Worm (Caenorhabditis elegans) whole organism, young adult: ENCODE data around the gene dsl-4.

Experiments
- B0019.2 ChIP-seq: fragments of 200-800 bp; sonication (Bioruptor generic); conservative IDR thresholded peaks from 2 replicates; pipeline ENCODE4 v1.3.6; 2022; ENCODE audit warnings: missing genetic modification reagents, missing genetic modification characterization, missing compliant biosample characterization
- B0261.1 ChIP-seq: sonication (generic microtip); optimal IDR thresholded peaks from 2 replicates; lab custom pipeline; 2016; ENCODE audit warnings: mild to moderate bottlenecking, missing genetic modification characterization, moderate library complexity, missing compliant biosample characterization
- B0336.3 ChIP-seq: fragments of 200-800 bp; sonication (Bioruptor generic); IDR thresholded peaks from 2 replicates; pipeline ENCODE4 v1.3.6; 2022; ENCODE audit warnings: missing genetic modification characterization, missing compliant biosample characterization
- F10E7.11 ChIP-seq: sonication (generic microtip); optimal IDR thresholded peaks from 2 replicates; lab custom pipeline; 2017; ENCODE audit warnings: mild to moderate bottlenecking, missing genetic modification characterization, moderate library complexity, missing compliant biosample characterization
- F33H1.4 ChIP-seq: fragments of 200-800 bp; sonication (Bioruptor generic); IDR thresholded peaks from 2 replicates; pipeline ENCODE4 v1.3.6; 2022; ENCODE audit warnings: missing genetic modification reagents, missing genetic modification characterization, missing compliant biosample characterization
- F37B4.10 ChIP-seq: fragments of 200-800 bp; sonication (Bioruptor generic); IDR thresholded peaks from 2 replicates; pipeline ENCODE4 v1.3.6; 2022; ENCODE audit warnings: missing genetic modification characterization, missing compliant biosample characterization
- F55B11.4 ChIP-seq: sonication (generic microtip); optimal IDR thresholded peaks from 2 replicates; lab custom pipeline; 2016; ENCODE audit warnings: missing compliant biosample characterization, missing genetic modification characterization, borderline replicate concordance; ENCODE audit not compliant: insufficient read depth
- K11D2.4 ChIP-seq: fragments of 200-800 bp; sonication (Bioruptor generic); IDR thresholded peaks from 2 replicates; pipeline ENCODE4 v1.3.6; 2022; ENCODE audit warnings: missing genetic modification reagents, missing genetic modification characterization, missing compliant biosample characterization
- T26A5.8 ChIP-seq: sonication (generic microtip); optimal IDR thresholded peaks from 2 replicates; lab custom pipeline; 2016; ENCODE audit warnings: missing genetic modification characterization, missing compliant biosample characterization
- Y53G8AR.9 ChIP-seq: fragments of 200-800 bp; sonication (Bioruptor generic); conservative IDR thresholded peaks from 2 replicates; pipeline ENCODE4 v1.3.6; 2022; ENCODE audit warnings: missing genetic modification reagents, missing genetic modification characterization, missing compliant biosample characterization
- Y67H2A.10 ChIP-seq: fragments of 200-800 bp; sonication (Bioruptor generic); conservative IDR thresholded peaks from 2 replicates; pipeline ENCODE4 v1.3.6; 2022; ENCODE audit warnings: missing genetic modification reagents, missing genetic modification characterization, missing compliant biosample characterization
- Y79H2A.3 ChIP-seq: fragments of 200-800 bp; sonication (Bioruptor generic); conservative IDR thresholded peaks from 2 replicates; pipeline ENCODE4 v1.3.6; 2022; ENCODE audit warnings: missing genetic modification reagents, missing genetic modification characterization, missing compliant biosample characterization
- atf-7 ChIP-seq: sonication (generic microtip); optimal IDR thresholded peaks from 2 replicates; lab custom pipeline; 2017; ENCODE audit warnings: mild to moderate bottlenecking, missing genetic modification characterization, missing compliant biosample characterization
- attf-6 ChIP-seq: fragments of 200-800 bp; sonication (Bioruptor generic); IDR thresholded peaks from 2 replicates; pipeline ENCODE4 v1.3.6; 2022; ENCODE audit warnings: missing genetic modification reagents, missing genetic modification characterization, missing compliant biosample characterization
- ceh-100 ChIP-seq: fragments of 200-800 bp; sonication (Bioruptor generic); IDR thresholded peaks from 2 replicates; pipeline ENCODE4 v1.3.6; 2022; ENCODE audit warnings: missing genetic modification reagents, missing genetic modification characterization, missing compliant biosample characterization
- die-1 ChIP-seq: sonication (generic microtip); optimal IDR thresholded peaks from 2 replicates; lab custom pipeline; 2016; ENCODE audit warnings: missing genotype, mild to moderate bottlenecking, missing genetic modification characterization, missing compliant biosample characterization
- dpl-1 ChIP-seq: fragments of 150-350 bp; optimal IDR thresholded peaks from 2 replicates; lab custom pipeline; 2014; ENCODE audit warnings: missing biosample characterization, missing genetic modification reagents, missing genetic modification characterization
- egl-44 ChIP-seq: fragments of 200-800 bp; sonication (Bioruptor generic); IDR thresholded peaks from 2 replicates; pipeline ENCODE4 v1.3.6; 2022; ENCODE audit warnings: missing genetic modification reagents, missing genetic modification characterization, missing compliant biosample characterization
- ekl-4 ChIP-seq: fragments of 200-800 bp; sonication (Bioruptor generic); IDR thresholded peaks from 2 replicates; pipeline ENCODE4 v1.3.6; 2022; ENCODE audit warnings: missing genetic modification reagents, missing genetic modification characterization, missing compliant biosample characterization
- hmg-1.2 ChIP-seq: fragments of 200-800 bp; sonication (Bioruptor generic); IDR thresholded peaks from 2 replicates; pipeline ENCODE4 v1.3.6; 2022; ENCODE audit warnings: missing genetic modification reagents, missing genetic modification characterization, missing compliant biosample characterization
- hrde-1 ChIP-seq: sonication (generic microtip); optimal IDR thresholded peaks from 2 replicates; lab custom pipeline; 2016; ENCODE audit warnings: missing genetic modification characterization, mild to moderate bottlenecking, missing compliant biosample characterization, moderate library complexity, missing genotype, missing genetic modification reagents, borderline replicate concordance
- let-526 ChIP-seq: fragments of 200-800 bp; sonication (Bioruptor generic); IDR thresholded peaks from 2 replicates; pipeline ENCODE4 v1.3.6; 2022; ENCODE audit warnings: missing genetic modification reagents, missing genetic modification characterization, missing compliant biosample characterization
- let-607 ChIP-seq, 2 experiments: fragments of 200-800 bp in 1 of 2; sonication (Bioruptor generic) in 1 of 2; sonication (generic microtip) in 1 of 2; optimal IDR thresholded peaks; 2 replicates each; lab custom pipeline; 2016 to 2018; ENCODE audit warnings: mild to moderate bottlenecking in 2 of 2, missing compliant biosample characterization in 2 of 2, missing genetic modification characterization in 2 of 2, moderate library complexity in 2 of 2, missing genotype in 1 of 2
- lin-26 ChIP-seq: fragments of 200-800 bp; sonication (Bioruptor generic); IDR thresholded peaks from 2 replicates; pipeline ENCODE4 v1.3.6; 2022; ENCODE audit warnings: missing genetic modification reagents, missing genetic modification characterization, missing compliant biosample characterization
- madf-10 ChIP-seq: sonication (generic microtip); optimal IDR thresholded peaks from 2 replicates; lab custom pipeline; 2016; ENCODE audit warnings: mild to moderate bottlenecking, missing genetic modification characterization, missing compliant biosample characterization
- mcd-1 ChIP-seq: fragments of 200-800 bp; sonication (Bioruptor generic); IDR thresholded peaks from 2 replicates; pipeline ENCODE4 v1.3.6; 2022; ENCODE audit warnings: missing genetic modification reagents, missing genetic modification characterization, missing compliant biosample characterization
- nhr-80 ChIP-seq: sonication (generic microtip); optimal IDR thresholded peaks from 2 replicates; lab custom pipeline; 2016; ENCODE audit warnings: missing genetic modification characterization, missing compliant biosample characterization
- nhr-90 ChIP-seq: sonication (generic microtip); optimal IDR thresholded peaks from 2 replicates; lab custom pipeline; 2016; ENCODE audit warnings: missing genotype, mild to moderate bottlenecking, missing genetic modification characterization, missing compliant biosample characterization
- rpc-1 ChIP-seq, 2 experiments: fragments of 150-350 bp in 1 of 2; sonication (generic microtip) in 1 of 2; optimal IDR thresholded peaks; 2 replicates each; lab custom pipeline; 2014 to 2018; ENCODE audit warnings: missing biosample characterization in 1 of 2, missing genetic modification characterization in 1 of 2, missing genetic modification reagents in 1 of 2, missing genotype in 1 of 2
- sea-2 ChIP-seq: fragments of 200-800 bp; sonication (Bioruptor generic); IDR thresholded peaks from 2 replicates; pipeline ENCODE4 v1.3.6; 2022; ENCODE audit warnings: missing genetic modification characterization, missing compliant biosample characterization
- snpc-4 ChIP-seq, 5 experiments: fragments of 150-350 bp in 1 of 5; sonication (generic microtip) in 4 of 5; optimal IDR thresholded peaks; 2 replicates each; lab custom pipeline; 2014 to 2018; ENCODE audit warnings: missing genetic modification characterization in 5 of 5, missing biosample characterization in 3 of 5, antibody characterized with exemption in 2 of 5, mild to moderate bottlenecking in 2 of 5, missing compliant biosample characterization in 2 of 5, missing genotype in 2 of 5, moderate library complexity in 2 of 5, missing genetic modification reagents in 1 of 5
- tbp1 ChIP-seq: fragments of 200-800 bp; sonication (Bioruptor generic); optimal IDR thresholded peaks from 2 replicates; lab custom pipeline; 2018; ENCODE audit warnings: mild to moderate bottlenecking, missing genetic modification characterization, missing compliant biosample characterization
- tlf-1 ChIP-seq: fragments of 200-800 bp; sonication (Bioruptor generic); optimal IDR thresholded peaks from 2 replicates; lab custom pipeline; 2018; ENCODE audit warnings: mild to moderate bottlenecking, missing genetic modification characterization, missing compliant biosample characterization
- unc-130 ChIP-seq: sonication (generic microtip); optimal IDR thresholded peaks from 2 replicates; lab custom pipeline; 2016; ENCODE audit warnings: missing genetic modification reagents, missing genetic modification characterization, missing compliant biosample characterization
- zfh-2 ChIP-seq: fragments of 200-800 bp; sonication (Bioruptor generic); conservative IDR thresholded peaks from 2 replicates; pipeline ENCODE4 v1.3.6; 2022; ENCODE audit warnings: missing genetic modification reagents, missing genetic modification characterization, missing compliant biosample characterization
- ztf-18 ChIP-seq: sonication (generic microtip); optimal IDR thresholded peaks from 2 replicates; lab custom pipeline; 2016; ENCODE audit warnings: missing genotype, mild to moderate bottlenecking, missing genetic modification characterization, missing compliant biosample characterization

Gene dsl-4

ce11 chrX:14115480-14116161, 25.4 kb downstream of the dsl-4 start, which contains the start of gene F28H6.7 (continued):
- TF ChIP-seq ekl-4 (no peak), F37B4.10 (GFP tag; lab: Robert Waterston, UW) (no peak), ceh-100 (GFP tag; lab: Robert Waterston, UW) (no peak), rpc-1 (optimal IDR thresholded peaks at IDR 0.05; lab: Kevin White, UChicago) (peak; percentile 84), rpc-1 (tag; optimal IDR thresholded peaks at IDR 0.05; lab: Kevin White, UChicago) (peak; percentile 85), Y67H2A.10 (no peak), zfh-2 (no peak), madf-10 (tag; lab: Kevin White, UChicago) (peak; percentile 50), let-607 (tag; optimal IDR thresholded peaks at IDR 0.05; lab: Kevin White, UChicago) (peak in 1 of 2 experiments; percentile 45), B0261.1 (tag; lab: Kevin White, UChicago) (peak; percentile 88), mcd-1 (no peak; the same call in 1 of the 2 replicates), attf-6 (GFP tag; lab: Robert Waterston, UW) (0 out of 2 replicates have a peak, but pooled peaks have one; percentile 45), tlf-1 (no peak), B0336.3 (GFP tag; lab: Robert Waterston, UW) (no peak), ztf-18 (tag; lab: Kevin White, UChicago) (peak; percentile 51), F10E7.11 (tag; lab: Kevin White, UChicago) (no peak), dpl-1 (GFP tag; lab: Kevin White, UChicago) (no peak), unc-130 (GFP tag; lab: Kevin White, UChicago) (peak; percentile 32), K11D2.4 (no peak), nhr-80 (peak; percentile 21), snpc-4 (GFP tag; optimal IDR thresholded peaks at IDR 0.05; lab: Kevin White, UChicago) (peak; percentile 65), snpc-4 (tag; optimal IDR thresholded peaks at IDR 0.05; lab: Kevin White, UChicago) (peak in 2 of 4 experiments; percentile 59 to 74), Y53G8AR.9 (GFP tag; lab: Robert Waterston, UW) (no peak), egl-44 (GFP tag; lab: Robert Waterston, UW) (0 out of 2 replicates have a peak, but pooled peaks have one; percentile 57), tbp1 (GFP tag; lab: Kevin White, UChicago) (peak; percentile 97), sea-2 (GFP tag; lab: Robert Waterston, UW) (no peak), let-526 (GFP tag; lab: Robert Waterston, UW) (no peak), hrde-1 (tag; lab: Kevin White, UChicago) (peak; percentile 8), die-1 (peak; percentile 82), F33H1.4 (no peak), F55B11.4 (no peak), T26A5.8 (tag; lab: Kevin White, UChicago) (no peak), B0019.2 (GFP tag; lab: Robert Waterston, UW) (no peak), Y79H2A.3 (GFP tag; lab: Robert Waterston, UW) (no peak)

- no peak for TF ChIP-seq lin-26 (GFP tag; lab: Robert Waterston, UW)
- TF ChIP-seq hmg-1.2 (GFP tag; lab: Robert Waterston, UW), result peak; percentile 6; the same call in 1 of the 2 replicates
- no peak for TF ChIP-seq atf-7 (tag; lab: Kevin White, UChicago)
- TF ChIP-seq snpc-4 (GFP tag; optimal IDR thresholded peaks at IDR 0.05; lab: Kevin White, UChicago), result no peak
- peak in 1 of 4 experiments; percentile 65 for TF ChIP-seq snpc-4 (tag; optimal IDR thresholded peaks at IDR 0.05; lab: Kevin White, UChicago)
- no peak for TF ChIP-seq let-526 (GFP tag; lab: Robert Waterston, UW)
- TF ChIP-seq nhr-90 (tag; lab: Kevin White, UChicago), result no peak
Observed at ce11 chrX:14118762-14119161, 28.6 kb downstream of the dsl-4 start.
